Fruit fly (Drosophila melanogaster) whole organism, embryonic: ENCODE data around the gene BckdhA.

Experiments used
- Atf3 ChIP-seq: fragments of 200-800 bp; sonication (Bioruptor generic); optimal IDR thresholded peaks from 3 replicates; lab custom pipeline; 2016; ENCODE audit warnings: missing biosample characterization, missing genetic modification characterization
- CG11398 ChIP-seq: fragments of 200-800 bp; sonication (Bioruptor generic); optimal IDR thresholded peaks from 2 replicates; lab custom pipeline; 2016; ENCODE audit warnings: missing biosample characterization, missing genetic modification characterization
- CG11696 ChIP-seq: fragments of 200-800 bp; sonication (Bioruptor generic); IDR thresholded peaks from 2 replicates; pipeline ENCODE4 v1.3.6; 2022; ENCODE audit warnings: missing biosample characterization, missing genetic modification characterization
- CG12391 ChIP-seq: fragments of 200-800 bp; sonication (Bioruptor generic); optimal IDR thresholded peaks from 3 replicates; lab custom pipeline; 2018; ENCODE audit warnings: missing biosample characterization, mild to moderate bottlenecking, missing genetic modification characterization, moderate library complexity
- CG12942 ChIP-seq: fragments of 200-800 bp; sonication (Bioruptor generic); optimal IDR thresholded peaks from 3 replicates; lab custom pipeline; 2016; ENCODE audit warnings: missing biosample characterization, missing genetic modification characterization
- CG13424 ChIP-seq: fragments of 200-800 bp; sonication (Bioruptor generic); optimal IDR thresholded peaks from 2 replicates; lab custom pipeline; 2019; ENCODE audit warnings: missing biosample characterization, mild to moderate bottlenecking, missing genetic modification characterization, moderate library complexity
- CG14965 ChIP-seq: fragments of 200-800 bp; sonication (Bioruptor generic); optimal IDR thresholded peaks from 2 replicates; lab custom pipeline; 2016; ENCODE audit warnings: missing biosample characterization, missing genetic modification characterization, borderline replicate concordance
- CG15073 ChIP-seq: fragments of 200-800 bp; sonication (Bioruptor generic); optimal IDR thresholded peaks from 2 replicates; lab custom pipeline; 2016; ENCODE audit warnings: missing biosample characterization, missing genetic modification characterization
- CG17829 ChIP-seq: fragments of 200-800 bp; optimal IDR thresholded peaks from 2 replicates; lab custom pipeline; 2019; ENCODE audit warnings: missing biosample characterization, mild to moderate bottlenecking, missing genetic modification characterization, moderate library complexity
- CG1832 ChIP-seq: fragments of 200-800 bp; sonication (Bioruptor generic); optimal IDR thresholded peaks from 2 replicates; lab custom pipeline; 2017; ENCODE audit warnings: missing biosample characterization, mild to moderate bottlenecking, missing genetic modification characterization, inconsistent platforms
- CG30403 ChIP-seq: fragments of 200-800 bp; sonication (Bioruptor generic); optimal IDR thresholded peaks from 3 replicates; lab custom pipeline; 2016; ENCODE audit warnings: missing biosample characterization, missing genetic modification characterization
- CG30431 ChIP-seq: fragments of 200-800 bp; sonication (Bioruptor generic); optimal IDR thresholded peaks from 2 replicates; lab custom pipeline; 2017; ENCODE audit warnings: missing biosample characterization, missing genetic modification characterization
- CG32767 ChIP-seq: fragments of 200-800 bp; sonication (Bioruptor generic); IDR thresholded peaks from 2 replicates; pipeline ENCODE4 v1.3.6; 2022; ENCODE audit warnings: missing biosample characterization, missing genetic modification characterization
- CG3847 ChIP-seq: fragments of 200-800 bp; sonication (Bioruptor generic); IDR thresholded peaks from 2 replicates; pipeline ENCODE4 v1.3.6; 2022; ENCODE audit warnings: missing biosample characterization, missing genetic modification characterization
- CG4617 ChIP-seq: fragments of 200-800 bp; sonication (Bioruptor generic); optimal IDR thresholded peaks from 3 replicates; lab custom pipeline; 2016; ENCODE audit warnings: missing biosample characterization, missing genetic modification characterization, borderline replicate concordance
- CG5953 ChIP-seq: fragments of 200-800 bp; sonication (Bioruptor generic); IDR thresholded peaks from 2 replicates; pipeline ENCODE4 v1.3.6; 2022; ENCODE audit warnings: missing biosample characterization, missing genetic modification characterization
- CG6689 ChIP-seq: fragments of 200-800 bp; sonication (Bioruptor generic); IDR thresholded peaks from 2 replicates; pipeline ENCODE4 v1.3.6; 2022; ENCODE audit warnings: missing biosample characterization, missing genetic modification characterization
- CG7372 ChIP-seq: fragments of 200-800 bp; sonication (Bioruptor generic); IDR thresholded peaks from 2 replicates; pipeline ENCODE4 v1.3.6; 2022; ENCODE audit warnings: missing biosample characterization, missing genetic modification characterization
- CG7963 ChIP-seq: fragments of 200-800 bp; sonication (Bioruptor generic); IDR thresholded peaks from 3 replicates; pipeline ENCODE4 v1.3.6; 2022; ENCODE audit warnings: missing biosample characterization, missing genetic modification characterization; ENCODE audit not compliant: partially characterized antibody
- CG9437 ChIP-seq: fragments of 200-800 bp; sonication (Bioruptor generic); optimal IDR thresholded peaks from 2 replicates; lab custom pipeline; 2018; ENCODE audit warnings: missing biosample characterization, mild to moderate bottlenecking, missing genetic modification characterization
- CG9876 ChIP-seq: fragments of 200-800 bp; sonication (Bioruptor generic); optimal IDR thresholded peaks from 2 replicates; lab custom pipeline; 2016; ENCODE audit warnings: missing biosample characterization, missing genetic modification characterization
- Chrac-16 ChIP-seq: fragments of 200-800 bp; sonication (Bioruptor generic); optimal IDR thresholded peaks from 3 replicates; lab custom pipeline; 2016; ENCODE audit warnings: missing biosample characterization, missing genetic modification characterization
- Eip74EF ChIP-seq, 2 experiments: fragments of 200-800 bp in 1 of 2; fragments of >200 bp in 1 of 2; sonication (Bioruptor generic) in 1 of 2; optimal IDR thresholded peaks; 2 replicates each; lab custom pipeline; 2017 to 2019; ENCODE audit warnings: missing biosample characterization in 2 of 2, missing genetic modification characterization in 2 of 2, mild to moderate bottlenecking in 1 of 2, moderate library complexity in 1 of 2
- HLH3B ChIP-seq: fragments of 200-800 bp; sonication (Bioruptor generic); IDR thresholded peaks from 2 replicates; pipeline ENCODE4 v1.3.6; 2022; ENCODE audit warnings: missing biosample characterization, missing genetic modification characterization
- MBD-R2 ChIP-seq: fragments of 200-800 bp; sonication (Bioruptor generic); IDR thresholded peaks from 2 replicates; pipeline ENCODE4 v1.3.6; 2022; ENCODE audit warnings: missing biosample characterization, missing genetic modification characterization
- MTF-1 ChIP-seq: fragments of 200-800 bp; sonication (Bioruptor generic); optimal IDR thresholded peaks from 2 replicates; lab custom pipeline; 2018; ENCODE audit warnings: missing biosample characterization, mild to moderate bottlenecking, missing genetic modification characterization, borderline replicate concordance
- Mes4 ChIP-seq: fragments of 200-800 bp; sonication (Bioruptor generic); optimal IDR thresholded peaks from 2 replicates; lab custom pipeline; 2016; ENCODE audit warnings: missing biosample characterization, missing genetic modification characterization
- Oli ChIP-seq: fragments of 200-800 bp; sonication (Bioruptor generic); optimal IDR thresholded peaks from 2 replicates; lab custom pipeline; 2018; ENCODE audit warnings: missing biosample characterization, mild to moderate bottlenecking, missing genetic modification characterization, moderate library complexity
- TFAM ChIP-seq: fragments of 200-800 bp; sonication (Bioruptor generic); optimal IDR thresholded peaks from 2 replicates; lab custom pipeline; 2017; ENCODE audit warnings: missing biosample characterization, missing genetic modification characterization, inconsistent platforms
- Trl ChIP-seq, 3 experiments: fragments of >200 bp in 2 of 3; fragments of 200-800 bp in 1 of 3; sonication (Bioruptor generic) in 1 of 3; optimal IDR thresholded peaks; 2 replicates in 1 of 3; 3 replicates in 2 of 3; lab custom pipeline; 2016 to 2017; ENCODE audit warnings: missing biosample characterization in 1 of 3, missing genetic modification characterization in 1 of 3
- bab2 ChIP-seq: fragments of 200-800 bp; sonication (Bioruptor generic); optimal IDR thresholded peaks from 2 replicates; lab custom pipeline; 2016; ENCODE audit warnings: missing biosample characterization, missing genetic modification characterization
- chn ChIP-seq: fragments of 200-800 bp; sonication (Bioruptor generic); optimal IDR thresholded peaks from 2 replicates; lab custom pipeline; 2016; ENCODE audit warnings: missing biosample characterization, missing genetic modification characterization
- disco-r ChIP-seq: fragments of 200-800 bp; sonication (Bioruptor generic); optimal IDR thresholded peaks from 2 replicates; lab custom pipeline; 2016; ENCODE audit warnings: missing biosample characterization, missing genetic modification characterization
- fd3F ChIP-seq: fragments of 200-800 bp; sonication (Bioruptor generic); optimal IDR thresholded peaks from 2 replicates; lab custom pipeline; 2018; ENCODE audit warnings: missing biosample characterization, mild to moderate bottlenecking, missing genetic modification characterization, moderate library complexity
- ftz-f1 ChIP-seq: fragments of 200-800 bp; sonication (Bioruptor generic); optimal IDR thresholded peaks from 2 replicates; lab custom pipeline; 2016; ENCODE audit warnings: missing biosample characterization, missing genetic modification characterization
- gcm ChIP-seq: fragments of 200-800 bp; sonication (Bioruptor generic); optimal IDR thresholded peaks from 2 replicates; lab custom pipeline; 2019; ENCODE audit warnings: missing biosample characterization, mild to moderate bottlenecking, missing genetic modification characterization, moderate library complexity
- gfzf ChIP-seq: fragments of 200-800 bp; sonication (Bioruptor generic); optimal IDR thresholded peaks from 2 replicates; lab custom pipeline; 2016; ENCODE audit warnings: missing biosample characterization, mild to moderate bottlenecking, missing genetic modification characterization, moderate library complexity
- jigr1 ChIP-seq: fragments of 200-800 bp; sonication (Bioruptor generic); IDR thresholded peaks from 3 replicates; pipeline ENCODE4 v1.3.6; 2022; ENCODE audit warnings: missing biosample characterization, missing genetic modification characterization
- kah ChIP-seq: fragments of 200-800 bp; sonication (Bioruptor generic); optimal IDR thresholded peaks from 2 replicates; lab custom pipeline; 2018; ENCODE audit warnings: missing biosample characterization, mild to moderate bottlenecking, missing genetic modification characterization
- lbe ChIP-seq: fragments of 200-800 bp; sonication (Bioruptor generic); optimal IDR thresholded peaks from 2 replicates; lab custom pipeline; 2016; ENCODE audit warnings: missing biosample characterization, mild to moderate bottlenecking, missing genetic modification characterization
- mirr ChIP-seq: fragments of 200-800 bp; sonication (Bioruptor generic); optimal IDR thresholded peaks from 3 replicates; lab custom pipeline; 2018; ENCODE audit warnings: missing biosample characterization, mild to moderate bottlenecking, missing genetic modification characterization
- odd ChIP-seq: fragments of 200-800 bp; sonication (Bioruptor generic); optimal IDR thresholded peaks from 2 replicates; lab custom pipeline; 2017; ENCODE audit warnings: missing biosample characterization, mild to moderate bottlenecking, missing genetic modification characterization
- otp ChIP-seq: fragments of 200-800 bp; sonication (Bioruptor generic); IDR thresholded peaks from 3 replicates; pipeline ENCODE4, ENCODE4 v1.3.6; 2022; ENCODE audit warnings: missing biosample characterization, missing genetic modification characterization
- peb ChIP-seq: fragments of 200-800 bp; sonication (Bioruptor generic); IDR thresholded peaks from 2 replicates; pipeline ENCODE4 v1.3.6; 2022; ENCODE audit warnings: missing biosample characterization, missing genetic modification characterization
- salm ChIP-seq: fragments of 200-800 bp; sonication (Bioruptor generic); optimal IDR thresholded peaks from 2 replicates; lab custom pipeline; 2018; ENCODE audit warnings: missing biosample characterization, mild to moderate bottlenecking, missing genetic modification characterization
- sens-2 ChIP-seq: fragments of 200-800 bp; sonication (Bioruptor generic); IDR thresholded peaks from 2 replicates; pipeline ENCODE4 v1.3.6; 2022; ENCODE audit warnings: missing biosample characterization, missing genetic modification characterization
- sr ChIP-seq: fragments of 200-800 bp; sonication (Bioruptor generic); IDR thresholded peaks from 3 replicates; pipeline ENCODE4 v1.3.6; 2022; ENCODE audit warnings: missing biosample characterization, missing genetic modification characterization
- tll ChIP-seq, 2 experiments: fragments of 200-800 bp in 1 of 2; fragments of >200 bp in 1 of 2; sonication (Bioruptor generic) in 1 of 2; optimal IDR thresholded peaks; 2 replicates each; lab custom pipeline; 2017 to 2019; ENCODE audit warnings: missing biosample characterization in 2 of 2, missing genetic modification characterization in 2 of 2, mild to moderate bottlenecking in 1 of 2, moderate library complexity in 1 of 2
- unc-4 ChIP-seq: fragments of 200-800 bp; sonication (Bioruptor generic); IDR thresholded peaks from 2 replicates; pipeline ENCODE4 v1.3.6; 2022; ENCODE audit warnings: missing biosample characterization, missing genetic modification characterization; ENCODE audit not compliant: partially characterized antibody
- vnd ChIP-seq: fragments of 200-800 bp; sonication (Bioruptor generic); IDR thresholded peaks from 3 replicates; pipeline ENCODE4 v1.3.6; 2022; ENCODE audit warnings: missing biosample characterization, missing genetic modification characterization; ENCODE audit not compliant: partially characterized antibody
- vvl ChIP-seq: fragments of 200-800 bp; sonication (Bioruptor generic); IDR thresholded peaks from 2 replicates; pipeline ENCODE4 v1.3.6; 2022; ENCODE audit warnings: missing biosample characterization, missing genetic modification characterization

The BckdhA gene

DNA sequence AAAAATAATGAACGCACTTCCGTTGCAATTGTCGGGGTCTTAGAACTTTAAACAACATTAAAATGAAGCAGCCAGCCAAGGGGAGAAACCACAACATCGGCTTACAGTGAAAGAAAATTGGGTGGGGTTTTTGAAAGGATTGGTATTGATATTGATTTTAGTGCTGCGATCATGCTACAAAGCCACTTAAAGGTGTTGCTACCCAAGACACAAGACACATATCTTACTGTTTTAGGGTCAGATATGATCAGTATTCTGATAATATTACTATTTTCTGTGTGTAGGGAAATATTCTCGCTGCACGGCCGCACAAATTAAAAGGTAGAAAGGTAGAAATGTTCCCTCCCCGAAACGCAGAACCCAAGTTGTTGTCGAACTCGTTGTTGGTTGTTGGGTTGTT lies 49.5 kb downstream of the BckdhA start (continued):
- TF ChIP-seq CG5953 (GFP tag; lab: Robert Waterston, UW) (no peak), Mes4 (no peak), CG30431 (GFP tag; lab: Kevin White, UChicago) (peak; percentile 49), CG30403 (GFP tag; lab: Kevin White, UChicago) (no peak), CG3847 (GFP tag; lab: Robert Waterston, UW) (no peak), otp (peak; percentile 54; the same call in 1 of the 3 replicates), Atf3 (GFP tag; lab: Kevin White, UChicago) (no peak), mirr (GFP tag; lab: Kevin White, UChicago) (no peak), fd3F (no peak), CG1832 (GFP tag; lab: Kevin White, UChicago) (no peak), lbe (GFP tag; lab: Kevin White, UChicago) (no peak), CG14965 (GFP tag; lab: Kevin White, UChicago) (no peak), CG32767 (GFP tag; lab: Robert Waterston, UW) (no peak), CG11398 (no peak), CG9437 (GFP tag; lab: Kevin White, UChicago) (no peak), Trl (optimal IDR thresholded peaks at IDR 0.05; lab: Kevin White, UChicago) (no peak), Trl (GFP tag; optimal IDR thresholded peaks at IDR 0.05; lab: Kevin White, UChicago) (peak; percentile 29), salm (tag; lab: Kevin White, UChicago) (no peak), HLH3B (GFP tag; lab: Robert Waterston, UW) (no peak), Eip74EF (GFP tag; optimal IDR thresholded peaks at IDR 0.05; lab: Kevin White, UChicago) (no peak), ftz-f1 (no peak), CG7963 (GFP tag; lab: Robert Waterston, UW) (no peak), Oli (tag; lab: Kevin White, UChicago) (peak; percentile 4), disco-r (no peak), CG15073 (GFP tag; lab: Kevin White, UChicago) (no peak), tll (GFP tag; optimal IDR thresholded peaks at IDR 0.05; lab: Kevin White, UChicago) (no peak), kah (GFP tag; lab: Kevin White, UChicago) (no peak), CG6689 (GFP tag; lab: Robert Waterston, UW) (peak; percentile 55; the same call in 1 of the 2 replicates), chn (GFP tag; lab: Kevin White, UChicago) (peak; percentile 56), CG12391 (tag; lab: Kevin White, UChicago) (peak; percentile 38), CG4617 (GFP tag; lab: Kevin White, UChicago) (no peak), Chrac-16 (GFP tag; lab: Kevin White, UChicago) (peak; percentile 36), sr (GFP tag; lab: Robert Waterston, UW) (no peak), CG12942 (no peak), CG7372 (no peak), CG13424 (tag; lab: Kevin White, UChicago) (peak; percentile 8), peb (GFP tag; lab: Robert Waterston, UW) (no peak), CG11696 (no peak), jigr1 (GFP tag; lab: Robert Waterston, UW) (no peak), MBD-R2 (GFP tag; lab: Robert Waterston, UW) (no peak), vnd (GFP tag; lab: Robert Waterston, UW) (no peak), gfzf (GFP tag; lab: Kevin White, UChicago) (no peak), odd (GFP tag; lab: Kevin White, UChicago) (no peak), bab2 (GFP tag; lab: Kevin White, UChicago) (peak; percentile 36), gcm (GFP tag; lab: Kevin White, UChicago) (no peak), unc-4 (GFP tag; lab: Robert Waterston, UW) (no peak), sens-2 (no peak), CG17829 (tag; lab: Kevin White, UChicago) (peak; percentile 78), TFAM (GFP tag; lab: Kevin White, UChicago) (no peak), vvl (GFP tag; lab: Robert Waterston, UW) (peak; percentile 61; the same call in 1 of the 2 replicates), CG9876 (no peak), MTF-1 (GFP tag; lab: Kevin White, UChicago) (peak; percentile 13)
